Fruit fly (Drosophila melanogaster): Measurements from ENCODE around the gene CG12817.

Gene CG12817

dm6 chr3R:10190084-10190782, 34.3 kb downstream of the CG12817 start, which contains the start of gene Syn (continued):
- TF ChIP-seq CG8281 (tag; optimal IDR thresholded peaks at IDR 0.05) (no peak), maf-S (GFP tag; optimal IDR thresholded peaks at IDR 0.05) (no peak), sens-2 (GFP tag; IDR thresholded peaks at IDR 0.05) (no peak), Usf (GFP tag; optimal IDR thresholded peaks at IDR 0.05) (no peak), H15 (GFP tag; IDR thresholded peaks at IDR 0.05) (no peak), esg (GFP tag; conservative IDR thresholded peaks at IDR 0.05) (no peak), hth (optimal IDR thresholded peaks at IDR 0.05) (no peak), Ets97D (GFP tag; optimal IDR thresholded peaks at IDR 0.05) (no peak), ems (GFP tag; optimal IDR thresholded peaks at IDR 0.05) (no peak), MESR4 (GFP tag; optimal IDR thresholded peaks at IDR 0.05) (no peak), CG13775 (GFP tag; optimal IDR thresholded peaks at IDR 0.05) (no peak), croc (GFP tag; conservative IDR thresholded peaks at IDR 0.05) (no peak), Jarid2 (GFP tag; optimal IDR thresholded peaks at IDR 0.05) (no peak), CG33213 (GFP tag; optimal IDR thresholded peaks at IDR 0.05) (no peak), CG2199 (GFP tag; IDR thresholded peaks at IDR 0.05) (no peak), CG13296 (GFP tag; optimal IDR thresholded peaks at IDR 0.05) (peak; percentile 22), twi (tag; optimal IDR thresholded peaks at IDR 0.05) (no peak), eyg (GFP tag; optimal IDR thresholded peaks at IDR 0.05) (no peak), Six4 (GFP tag; optimal IDR thresholded peaks at IDR 0.05) (no peak), Sry-δ (GFP tag; optimal IDR thresholded peaks at IDR 0.05) (no peak), Hr39 (optimal IDR thresholded peaks at IDR 0.05) (no peak), CG34422 (GFP tag; IDR thresholded peaks at IDR 0.05) (no peak), usp (GFP tag; optimal IDR thresholded peaks at IDR 0.05) (no peak), kah (GFP tag; optimal IDR thresholded peaks at IDR 0.05) (no peak), tx (GFP tag; optimal IDR thresholded peaks at IDR 0.05) (no peak), B-H2 (GFP tag; optimal IDR thresholded peaks at IDR 0.05) (no peak), CG6272 (GFP tag; IDR thresholded peaks at IDR 0.05) (no peak), CG12155 (GFP tag; optimal IDR thresholded peaks at IDR 0.05) (no peak), CG4820 (GFP tag; optimal IDR thresholded peaks at IDR 0.05) (no peak), CG2889 (GFP tag; IDR thresholded peaks at IDR 0.05) (no peak), Hmx (GFP tag; optimal IDR thresholded peaks at IDR 0.05) (no peak), trem (tag; optimal IDR thresholded peaks at IDR 0.05) (no peak), CG1602 (GFP tag; optimal IDR thresholded peaks at IDR 0.05) (no peak), BEAF-32 (GFP tag; optimal IDR thresholded peaks at IDR 0.05) (no peak), zfh2 (GFP tag; optimal IDR thresholded peaks at IDR 0.05) (no peak), PHDP (tag; optimal IDR thresholded peaks at IDR 0.05) (peak; percentile 15), Ptx1 (GFP tag; IDR thresholded peaks at IDR 0.05) (no peak), Sry-β (GFP tag; optimal IDR thresholded peaks at IDR 0.05) (no peak), CG15073 (GFP tag; optimal IDR thresholded peaks at IDR 0.05) (no peak), B-H1 (GFP tag; IDR thresholded peaks at IDR 0.05) (no peak), CG11504 (tag; optimal IDR thresholded peaks at IDR 0.05) (peak; percentile 40), CG6175 (GFP tag; IDR thresholded peaks at IDR 0.05) (no peak), slou (GFP tag; optimal IDR thresholded peaks at IDR 0.05) (no peak), bsh (GFP tag; optimal IDR thresholded peaks at IDR 0.05) (no peak), MTF-1 (GFP tag; optimal IDR thresholded peaks at IDR 0.05; ENCODE audit: borderline replicate concordance) (no peak), Sox102F (GFP tag; optimal IDR thresholded peaks at IDR 0.05) (peak; percentile 42), Hsf (GFP tag; optimal IDR thresholded peaks at IDR 0.05) (no peak), fd3F (GFP tag; optimal IDR thresholded peaks at IDR 0.05) (no peak), CG14441 (GFP tag; IDR thresholded peaks at IDR 0.05) (no peak), CG4282 (GFP tag; optimal IDR thresholded peaks at IDR 0.05) (no peak), luna (GFP tag; optimal IDR thresholded peaks at IDR 0.05) (no peak), tgo (GFP tag; IDR thresholded peaks at IDR 0.05) (no peak)
